Worm (Caenorhabditis elegans) whole organism, L2 larva: ENCODE results near the gene T19C9.10.

Source experiments
- ama-1 ChIP-seq: fragments of 150-350 bp; optimal IDR thresholded peaks from 2 replicates; lab custom pipeline; 2018; ENCODE audit warnings: inconsistent platforms
- egl-27 ChIP-seq: sonication (generic microtip); optimal IDR thresholded peaks from 3 replicates; lab custom pipeline; 2017; ENCODE audit warnings: missing biosample characterization, missing genetic modification reagents, missing genetic modification characterization
- elt-1 ChIP-seq: fragments of 150-350 bp; optimal IDR thresholded peaks from 2 replicates; lab custom pipeline; 2014; ENCODE audit warnings: missing biosample characterization, missing genetic modification characterization
- lin-39 ChIP-seq: fragments of 150-350 bp; optimal IDR thresholded peaks from 2 replicates; lab custom pipeline; 2014; ENCODE audit warnings: missing biosample characterization, missing genetic modification reagents, missing genetic modification characterization
- lsy-2 ChIP-seq, 2 experiments: fragments of 150-350 bp in 1 of 2; sonication (generic microtip) in 1 of 2; optimal IDR thresholded peaks; 2 replicates each; lab custom pipeline; 2014 to 2017; ENCODE audit warnings: missing biosample characterization in 2 of 2, missing genetic modification characterization in 2 of 2
- nhr-10 ChIP-seq: sonication (generic microtip); optimal IDR thresholded peaks from 2 replicates; lab custom pipeline; 2017; ENCODE audit warnings: missing biosample characterization, missing genetic modification characterization
- nhr-129 ChIP-seq: fragments of 150-350 bp; optimal IDR thresholded peaks from 2 replicates; lab custom pipeline; 2014; ENCODE audit warnings: missing biosample characterization, missing genetic modification characterization
- nhr-25 ChIP-seq: fragments of 150-350 bp; sonication (generic microtip); optimal IDR thresholded peaks from 3 replicates; lab custom pipeline; 2014; ENCODE audit warnings: missing biosample characterization, missing genetic modification characterization
- sma-9 ChIP-seq, 2 experiments: fragments of 150-350 bp in 1 of 2; sonication (generic microtip) in 1 of 2; optimal IDR thresholded peaks; 2 replicates each; lab custom pipeline; 2014 to 2016; ENCODE audit warnings: missing genetic modification characterization in 2 of 2, mild to moderate bottlenecking in 1 of 2, missing biosample characterization in 1 of 2, missing compliant biosample characterization in 1 of 2, missing genetic modification reagents in 1 of 2, moderate library complexity in 1 of 2
- snpc-4 ChIP-seq: fragments of 150-350 bp; optimal IDR thresholded peaks from 2 replicates; lab custom pipeline; 2014; ENCODE audit warnings: missing biosample characterization, missing genetic modification characterization
- unc-55 ChIP-seq: fragments of 150-350 bp; sonication (generic microtip); optimal IDR thresholded peaks from 3 replicates; lab custom pipeline; 2014; ENCODE audit warnings: missing biosample characterization, missing genetic modification reagents, missing genetic modification characterization
- zag-1 ChIP-seq: fragments of 150-350 bp; optimal IDR thresholded peaks from 2 replicates; lab custom pipeline; 2014; ENCODE audit warnings: missing biosample characterization, missing genetic modification characterization
- ztf-4 ChIP-seq: fragments of 150-350 bp; optimal IDR thresholded peaks from 2 replicates; lab custom pipeline; 2014; ENCODE audit warnings: missing biosample characterization, missing genetic modification characterization

ce11 chrV:17190399-17190798 is 46.0 kb upstream of the T19C9.10 start, which contains the start of gene str-199:
- no peak for TF ChIP-seq elt-1 (tag; lab: Kevin White, UChicago)
- TF ChIP-seq zag-1 (tag; lab: Kevin White, UChicago): no peak
- TF ChIP-seq egl-27 (tag; lab: Kevin White, UChicago): no peak
- no peak for TF ChIP-seq nhr-25 (tag; lab: Kevin White, UChicago)
- TF ChIP-seq nhr-129 (tag; lab: Kevin White, UChicago): no peak
- no peak for TF ChIP-seq snpc-4 (tag; lab: Kevin White, UChicago)
- no peak for TF ChIP-seq nhr-10
- TF ChIP-seq ama-1 (lab: Kevin White, UChicago): no peak
- no peak for TF ChIP-seq lin-39 (tag; lab: Kevin White, UChicago)
- TF ChIP-seq unc-55 (GFP tag; lab: Kevin White, UChicago): no peak
- TF ChIP-seq sma-9 (GFP tag; optimal IDR thresholded peaks at IDR 0.05; lab: Kevin White, UChicago): no peak
- no peak for TF ChIP-seq sma-9 (tag; optimal IDR thresholded peaks at IDR 0.05; lab: Kevin White, UChicago)
- TF ChIP-seq ztf-4 (tag; lab: Kevin White, UChicago): no peak
- TF ChIP-seq lsy-2 (tag; optimal IDR thresholded peaks at IDR 0.05; lab: Kevin White, UChicago): no peak
